Worm (Caenorhabditis elegans) whole organism, midembryonic: ENCODE measurements around the gene kqt-3.

Source experiments
- T22C8.4 ChIP-seq: fragments of 200-800 bp; sonication (Bioruptor generic); IDR thresholded peaks from 2 replicates; pipeline ENCODE4 v1.3.6; 2022; ENCODE audit warnings: missing genetic modification characterization, missing compliant biosample characterization
- cog-1 ChIP-seq: sonication (generic microtip); optimal IDR thresholded peaks from 2 replicates; lab custom pipeline; 2016; ENCODE audit warnings: missing genetic modification characterization, missing compliant biosample characterization
- ref-1 ChIP-seq: fragments of 200-800 bp; sonication (Bioruptor generic); conservative IDR thresholded peaks from 2 replicates; pipeline ENCODE4 v1.3.6; 2022; ENCODE audit warnings: missing genetic modification reagents, missing genetic modification characterization, missing compliant biosample characterization
- tab-1 ChIP-seq: fragments of 200-800 bp; sonication (Bioruptor generic); IDR thresholded peaks from 2 replicates; pipeline ENCODE4 v1.3.6; 2022; ENCODE audit warnings: missing genetic modification characterization, missing compliant biosample characterization

DNA sequence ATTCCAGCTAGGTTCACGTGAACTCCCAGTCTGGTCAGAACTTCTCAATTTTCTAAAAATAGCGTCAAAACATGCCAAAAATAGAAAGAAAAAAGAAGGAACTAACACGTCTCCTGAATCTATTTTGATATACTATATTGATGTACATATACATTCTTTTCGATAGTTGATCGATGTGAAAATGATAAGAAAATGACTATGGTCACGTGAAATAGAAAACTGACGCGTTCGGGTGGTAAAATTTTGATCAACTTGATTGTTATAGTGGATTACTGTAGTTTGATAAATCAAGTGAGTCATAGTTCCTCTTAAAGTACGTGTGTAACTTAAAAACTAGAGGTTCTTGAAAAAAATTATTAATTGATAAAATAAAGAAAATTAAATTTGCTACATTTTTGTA is 31.7 kb upstream of the kqt-3 start:
- TF ChIP-seq cog-1 (tag; lab: Kevin White, UChicago) (no peak), T22C8.4 (GFP tag; lab: Robert Waterston, UW) (no peak), tab-1 (no peak), ref-1 (GFP tag; lab: Robert Waterston, UW) (no peak)
